Fruit fly (Drosophila melanogaster) whole organism, embryonic: Measurements from ENCODE around the gene CG10793.
A peak's percentile ranks its signal among the peaks of the same experiment; 100 is the strongest.

Source experiments
- Asciz ChIP-seq: fragments of 200-800 bp; sonication (Bioruptor generic); optimal IDR thresholded peaks from 2 replicates; lab custom pipeline; 2017; ENCODE audit warnings: missing biosample characterization, mild to moderate bottlenecking, missing genetic modification characterization, missing genetic modification reagents
- CG11504 ChIP-seq: fragments of 200-800 bp; sonication (Bioruptor generic); optimal IDR thresholded peaks from 3 replicates; lab custom pipeline; 2019; ENCODE audit warnings: missing biosample characterization, mild to moderate bottlenecking, missing genetic modification characterization, moderate library complexity
- CG12744 ChIP-seq: fragments of 200-800 bp; sonication (Bioruptor generic); optimal IDR thresholded peaks from 2 replicates; lab custom pipeline; 2016; ENCODE audit warnings: missing biosample characterization, missing genetic modification characterization
- CG13296 ChIP-seq: fragments of 200-800 bp; sonication (Bioruptor generic); optimal IDR thresholded peaks from 3 replicates; lab custom pipeline; 2018; ENCODE audit warnings: missing biosample characterization, mild to moderate bottlenecking, missing genetic modification characterization
- CG13624 ChIP-seq: fragments of 200-800 bp; sonication (Bioruptor generic); optimal IDR thresholded peaks from 2 replicates; lab custom pipeline; 2016; ENCODE audit warnings: missing biosample characterization, missing genetic modification characterization
- CG13775 ChIP-seq: fragments of 200-800 bp; sonication (Bioruptor generic); optimal IDR thresholded peaks from 3 replicates; lab custom pipeline; 2017; ENCODE audit warnings: missing biosample characterization, mild to moderate bottlenecking, missing genetic modification characterization
- CG15269 ChIP-seq: fragments of 200-800 bp; sonication (Bioruptor generic); optimal IDR thresholded peaks from 2 replicates; lab custom pipeline; 2018; ENCODE audit warnings: missing biosample characterization, mild to moderate bottlenecking, missing genetic modification characterization, moderate library complexity
- CG17802 ChIP-seq: fragments of 200-800 bp; sonication (Bioruptor generic); optimal IDR thresholded peaks from 2 replicates; lab custom pipeline; 2018; ENCODE audit warnings: missing biosample characterization, mild to moderate bottlenecking, missing genetic modification characterization, moderate library complexity
- CG1832 ChIP-seq: fragments of 200-800 bp; sonication (Bioruptor generic); optimal IDR thresholded peaks from 2 replicates; lab custom pipeline; 2017; ENCODE audit warnings: missing biosample characterization, mild to moderate bottlenecking, missing genetic modification characterization, inconsistent platforms
- CG18599 ChIP-seq: fragments of 200-800 bp; sonication (Bioruptor generic); optimal IDR thresholded peaks from 3 replicates; lab custom pipeline; 2017; ENCODE audit warnings: missing biosample characterization, missing genetic modification characterization, mild to moderate bottlenecking, moderate library complexity, missing genetic modification reagents
- CG2875 ChIP-seq: fragments of 200-800 bp; sonication (Bioruptor generic); optimal IDR thresholded peaks from 2 replicates; lab custom pipeline; 2017; ENCODE audit warnings: missing biosample characterization, mild to moderate bottlenecking, missing genetic modification characterization, missing genetic modification reagents
- CG34422 ChIP-seq: fragments of 200-800 bp; sonication (Bioruptor generic); IDR thresholded peaks from 3 replicates; pipeline ENCODE4 v1.3.6; 2022; ENCODE audit warnings: missing biosample characterization, missing genetic modification characterization
- CG5245 ChIP-seq: fragments of 200-800 bp; sonication (Bioruptor generic); optimal IDR thresholded peaks from 3 replicates; lab custom pipeline; 2016; ENCODE audit warnings: missing biosample characterization, missing genetic modification characterization
- CG6254 ChIP-seq: fragments of 200-800 bp; sonication (Bioruptor generic); optimal IDR thresholded peaks from 3 replicates; lab custom pipeline; 2017; ENCODE audit warnings: mild to moderate bottlenecking, missing biosample characterization, missing genetic modification reagents, missing genetic modification characterization
- CG6765 ChIP-seq: fragments of 200-800 bp; sonication (Bioruptor generic); optimal IDR thresholded peaks from 3 replicates; lab custom pipeline; 2017; ENCODE audit warnings: missing biosample characterization, mild to moderate bottlenecking, missing genetic modification characterization
- CG8089 ChIP-seq: fragments of 200-800 bp; sonication (Bioruptor generic); optimal IDR thresholded peaks from 3 replicates; lab custom pipeline; 2016; ENCODE audit warnings: missing biosample characterization, missing genetic modification characterization
- CG8290 ChIP-seq, 3 experiments: fragments of 200-800 bp; sonication (Bioruptor generic); optimal IDR thresholded peaks; 2 replicates each; lab custom pipeline; 2016 to 2019; ENCODE audit warnings: missing biosample characterization in 3 of 3, missing genetic modification characterization in 3 of 3, mild to moderate bottlenecking in 2 of 3, moderate library complexity in 1 of 3
- CG9797 ChIP-seq: fragments of 200-800 bp; sonication (Bioruptor generic); optimal IDR thresholded peaks from 3 replicates; lab custom pipeline; 2018; ENCODE audit warnings: missing biosample characterization, mild to moderate bottlenecking, missing genetic modification characterization
- CHES-1-like ChIP-seq: fragments of 200-800 bp; sonication (Bioruptor generic); optimal IDR thresholded peaks from 2 replicates; lab custom pipeline; 2016; ENCODE audit warnings: missing biosample characterization, missing genetic modification characterization
- Dip3 ChIP-seq: fragments of 200-800 bp; sonication (Bioruptor generic); optimal IDR thresholded peaks from 3 replicates; lab custom pipeline; 2016; ENCODE audit warnings: missing biosample characterization, missing genetic modification characterization
- Ets65A ChIP-seq: fragments of 200-800 bp; sonication (Bioruptor generic); peaks from one replicate; lab custom pipeline; 2016; ENCODE audit warnings: missing biosample characterization, missing genetic modification characterization
- HmgD ChIP-seq: fragments of 200-800 bp; sonication (Bioruptor generic); optimal IDR thresholded peaks from 3 replicates; lab custom pipeline; 2016; ENCODE audit warnings: missing biosample characterization, missing genetic modification characterization
- HmgZ ChIP-seq: fragments of 200-800 bp; sonication (Bioruptor generic); optimal IDR thresholded peaks from 2 replicates; lab custom pipeline; 2018; ENCODE audit warnings: missing biosample characterization, mild to moderate bottlenecking, missing genetic modification characterization
- Kr ChIP-seq: fragments of 200-800 bp; sonication (Bioruptor generic); optimal IDR thresholded peaks from 2 replicates; lab custom pipeline; 2017; ENCODE audit warnings: missing biosample characterization, mild to moderate bottlenecking, missing genetic modification characterization
- Max ChIP-seq: fragments of 200-800 bp; sonication (Bioruptor generic); optimal IDR thresholded peaks from 2 replicates; lab custom pipeline; 2016; ENCODE audit warnings: missing biosample characterization, mild to moderate bottlenecking, missing genetic modification characterization
- NC2α ChIP-seq: fragments of 200-800 bp; sonication (Bioruptor generic); optimal IDR thresholded peaks from 2 replicates; lab custom pipeline; 2016; ENCODE audit warnings: missing biosample characterization, missing genetic modification characterization
- Nf-YC ChIP-seq: fragments of 200-800 bp; optimal IDR thresholded peaks from 3 replicates; lab custom pipeline; 2019; ENCODE audit warnings: missing biosample characterization, mild to moderate bottlenecking, missing genetic modification characterization, moderate library complexity
- Six4 ChIP-seq: fragments of 200-800 bp; sonication (Bioruptor generic); optimal IDR thresholded peaks from 2 replicates; lab custom pipeline; 2016; ENCODE audit warnings: missing biosample characterization, missing genetic modification characterization
- Sox102F ChIP-seq: fragments of 200-800 bp; sonication (Bioruptor generic); optimal IDR thresholded peaks from 2 replicates; lab custom pipeline; 2018; ENCODE audit warnings: missing biosample characterization, mild to moderate bottlenecking, missing genetic modification characterization, moderate library complexity
- abd-A ChIP-seq: fragments of 200-800 bp; sonication (Bioruptor generic); optimal IDR thresholded peaks from 3 replicates; lab custom pipeline; 2019; ENCODE audit warnings: missing biosample characterization, mild to moderate bottlenecking, missing genetic modification characterization, moderate library complexity
- chn ChIP-seq: fragments of 200-800 bp; sonication (Bioruptor generic); optimal IDR thresholded peaks from 2 replicates; lab custom pipeline; 2016; ENCODE audit warnings: missing biosample characterization, missing genetic modification characterization
- dimm ChIP-seq: fragments of 200-800 bp; sonication (Bioruptor generic); IDR thresholded peaks from 2 replicates; pipeline ENCODE4 v1.3.6; 2022; ENCODE audit warnings: missing biosample characterization, missing genetic modification characterization
- dysf ChIP-seq: fragments of 200-800 bp; sonication (Bioruptor generic); IDR thresholded peaks from 3 replicates; pipeline ENCODE4 v1.3.6; 2022; ENCODE audit warnings: missing biosample characterization, missing genetic modification characterization
- exex ChIP-seq: fragments of 200-800 bp; sonication (Bioruptor generic); optimal IDR thresholded peaks from 4 replicates; lab custom pipeline; 2018; ENCODE audit warnings: missing biosample characterization, mild to moderate bottlenecking, missing genetic modification characterization, moderate library complexity
- fd64A ChIP-seq: fragments of 200-800 bp; sonication (Bioruptor generic); optimal IDR thresholded peaks from 3 replicates; lab custom pipeline; 2018; ENCODE audit warnings: missing biosample characterization, mild to moderate bottlenecking, missing genetic modification characterization
- fru ChIP-seq: fragments of >200 bp; optimal IDR thresholded peaks from 2 replicates; lab custom pipeline; 2017
- gcm ChIP-seq: fragments of 200-800 bp; sonication (Bioruptor generic); optimal IDR thresholded peaks from 2 replicates; lab custom pipeline; 2019; ENCODE audit warnings: missing biosample characterization, mild to moderate bottlenecking, missing genetic modification characterization, moderate library complexity
- ind ChIP-seq: fragments of 200-800 bp; sonication (Bioruptor generic); optimal IDR thresholded peaks from 3 replicates; lab custom pipeline; 2016; ENCODE audit warnings: missing biosample characterization, missing genetic modification characterization
- insv ChIP-seq, 2 experiments: fragments of 200-800 bp; sonication (Bioruptor generic); optimal IDR thresholded peaks; 3 replicates each; lab custom pipeline; 2016 to 2018; ENCODE audit warnings: missing biosample characterization in 2 of 2, missing genetic modification characterization in 2 of 2
- inv ChIP-seq: fragments of 200-800 bp; sonication (Bioruptor generic); IDR thresholded peaks from 2 replicates; pipeline ENCODE4 v1.3.6; 2022; ENCODE audit warnings: missing biosample characterization, missing genetic modification characterization; ENCODE audit not compliant: partially characterized antibody
- kah ChIP-seq: fragments of 200-800 bp; sonication (Bioruptor generic); optimal IDR thresholded peaks from 2 replicates; lab custom pipeline; 2018; ENCODE audit warnings: missing biosample characterization, mild to moderate bottlenecking, missing genetic modification characterization
- lilli ChIP-seq: fragments of 200-800 bp; sonication (Bioruptor generic); optimal IDR thresholded peaks from 3 replicates; lab custom pipeline; 2016; ENCODE audit warnings: missing biosample characterization, missing genetic modification characterization
- lmd ChIP-seq: fragments of 200-800 bp; sonication (Bioruptor generic); IDR thresholded peaks from 2 replicates; pipeline ENCODE4 v1.3.6; 2022; ENCODE audit warnings: missing biosample characterization, missing genetic modification characterization
- nau ChIP-seq: fragments of 200-800 bp; sonication (Bioruptor generic); optimal IDR thresholded peaks from 3 replicates; lab custom pipeline; 2017; ENCODE audit warnings: missing biosample characterization, mild to moderate bottlenecking, missing genetic modification characterization, missing genetic modification reagents
- otp ChIP-seq: fragments of 200-800 bp; sonication (Bioruptor generic); IDR thresholded peaks from 3 replicates; pipeline ENCODE4, ENCODE4 v1.3.6; 2022; ENCODE audit warnings: missing biosample characterization, missing genetic modification characterization
- pzg ChIP-seq: fragments of 200-800 bp; sonication (Bioruptor generic); optimal IDR thresholded peaks from 3 replicates; lab custom pipeline; 2018; ENCODE audit warnings: missing biosample characterization, mild to moderate bottlenecking, missing genetic modification characterization, moderate library complexity
- schlank ChIP-seq: fragments of 200-800 bp; sonication (Bioruptor generic); optimal IDR thresholded peaks from 2 replicates; lab custom pipeline; 2018; ENCODE audit warnings: missing biosample characterization, mild to moderate bottlenecking, missing genetic modification characterization
- slbo ChIP-seq: fragments of 200-800 bp; sonication (Bioruptor generic); IDR thresholded peaks from 2 replicates; pipeline ENCODE4 v1.3.6; 2022; ENCODE audit warnings: missing biosample characterization, missing genetic modification characterization
- toy ChIP-seq: fragments of 200-800 bp; sonication (Bioruptor generic); IDR thresholded peaks from 2 replicates; pipeline ENCODE4 v1.3.6; 2022; ENCODE audit warnings: missing biosample characterization, missing genetic modification characterization
- zf30C ChIP-seq: fragments of 200-800 bp; sonication (Bioruptor generic); optimal IDR thresholded peaks from 3 replicates; lab custom pipeline; 2018; ENCODE audit warnings: missing biosample characterization, mild to moderate bottlenecking, missing genetic modification characterization

CG10793 gene

DNA sequence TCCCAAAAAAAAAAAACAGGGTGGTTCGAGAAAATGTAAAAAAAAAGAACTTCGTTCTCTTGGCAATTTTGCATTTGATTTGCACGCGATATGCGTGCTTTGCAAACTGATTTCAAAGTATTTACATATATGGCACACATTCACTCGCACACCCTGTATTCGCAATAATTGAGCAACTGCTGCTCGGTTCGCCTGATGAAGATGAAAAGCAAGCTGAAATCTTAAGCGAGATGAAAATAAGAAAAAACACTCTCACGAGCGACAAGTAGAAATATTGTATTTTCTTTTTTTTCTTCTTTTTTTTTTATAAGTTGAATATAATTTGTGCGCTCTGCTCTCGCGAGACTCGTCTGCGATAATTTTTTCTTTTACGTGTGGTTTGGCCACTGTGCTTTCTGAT lies 12.8 kb upstream of the CG10793 start:
- TF ChIP-seq CG18599 (GFP tag; lab: Kevin White, UChicago) = peak; percentile 87
- no peak for TF ChIP-seq fru (lab: Kevin White, UChicago)
- peak; percentile 74 for TF ChIP-seq CG34422 (GFP tag; lab: Robert Waterston, UW)
- peak; percentile 36 for TF ChIP-seq exex
- peak; percentile 86; the same call in 2 of the 3 replicates for TF ChIP-seq otp
- no peak for TF ChIP-seq insv (GFP tag; optimal IDR thresholded peaks at IDR 0.05; lab: Kevin White, UChicago)
- peak; percentile 64 for TF ChIP-seq kah (GFP tag; lab: Kevin White, UChicago)
- peak; percentile 76 for TF ChIP-seq schlank (tag; lab: Kevin White, UChicago)
- TF ChIP-seq Asciz = peak; percentile 67
- peak; percentile 65; the same call in 1 of the 2 replicates for TF ChIP-seq toy (GFP tag; lab: Robert Waterston, UW)
- TF ChIP-seq CG9797 (GFP tag; lab: Kevin White, UChicago) = no peak
- peak; percentile 74 for TF ChIP-seq ind
- peak; percentile 54 for TF ChIP-seq CG13775 (GFP tag; lab: Kevin White, UChicago)
- peak; percentile 79 for TF ChIP-seq CG13624 (GFP tag; lab: Kevin White, UChicago)
- TF ChIP-seq CG8089 (GFP tag; lab: Kevin White, UChicago) = peak; percentile 24
- TF ChIP-seq chn (GFP tag; lab: Kevin White, UChicago) = peak; percentile 60
- TF ChIP-seq Ets65A (GFP tag; lab: Kevin White, UChicago) = peak; percentile 94
- TF ChIP-seq pzg (GFP tag; lab: Kevin White, UChicago) = no peak
- peak; percentile 0 for TF ChIP-seq abd-A (tag; lab: Kevin White, UChicago)
- peak; percentile 81; the same call in 1 of the 2 replicates for TF ChIP-seq lmd
- TF ChIP-seq inv (GFP tag; lab: Robert Waterston, UW) = no peak
- peak; percentile 45 for TF ChIP-seq CG6254 (GFP tag; lab: Kevin White, UChicago)
- peak; percentile 71 for TF ChIP-seq CG6765 (GFP tag; lab: Kevin White, UChicago)
- TF ChIP-seq CG2875 (GFP tag; lab: Kevin White, UChicago) = peak; percentile 45
- TF ChIP-seq dimm (GFP tag; lab: Robert Waterston, UW) = 0 out of 2 replicates have a peak, but pooled peaks have one; percentile 18
- no peak for TF ChIP-seq CG1832 (GFP tag; lab: Kevin White, UChicago)
- peak; percentile 23 for TF ChIP-seq Max (GFP tag; lab: Kevin White, UChicago)
- peak; percentile 82 for TF ChIP-seq slbo (GFP tag; lab: Robert Waterston, UW)
- peak; percentile 59 for TF ChIP-seq Dip3 (GFP tag; lab: Kevin White, UChicago)
- no peak for TF ChIP-seq CG8290 (GFP tag; optimal IDR thresholded peaks at IDR 0.05; lab: Kevin White, UChicago)
- peak in 1 of 2 experiments; percentile 69 for TF ChIP-seq CG8290 (tag; optimal IDR thresholded peaks at IDR 0.05; lab: Kevin White, UChicago)
- no peak for TF ChIP-seq CG17802 (tag; lab: Kevin White, UChicago)
- TF ChIP-seq Sox102F (GFP tag; lab: Kevin White, UChicago) = peak; percentile 79
- peak; percentile 71 for TF ChIP-seq CHES-1-like (GFP tag; lab: Kevin White, UChicago)
- TF ChIP-seq CG15269 (tag; lab: Kevin White, UChicago) = peak; percentile 84
- peak; percentile 7 for TF ChIP-seq fd64A (GFP tag; lab: Kevin White, UChicago)
- TF ChIP-seq CG5245 (GFP tag; lab: Kevin White, UChicago) = peak; percentile 43
- TF ChIP-seq Six4 = peak; percentile 46
- peak; percentile 41 for TF ChIP-seq CG12744 (GFP tag; lab: Kevin White, UChicago)
- TF ChIP-seq HmgZ (tag; lab: Kevin White, UChicago) = peak; percentile 65
- TF ChIP-seq zf30C (GFP tag; lab: Kevin White, UChicago) = no peak
- peak; percentile 78 for TF ChIP-seq lilli (GFP tag; lab: Kevin White, UChicago)
- TF ChIP-seq dysf = peak; percentile 87
- TF ChIP-seq nau = peak; percentile 58
- TF ChIP-seq Nf-YC (tag; lab: Kevin White, UChicago) = peak; percentile 56
- peak; percentile 83 for TF ChIP-seq CG13296
- TF ChIP-seq NC2α = peak; percentile 12
- peak; percentile 64 for TF ChIP-seq gcm (GFP tag; lab: Kevin White, UChicago)
- TF ChIP-seq Kr (GFP tag; lab: Kevin White, UChicago) = no peak
- peak; percentile 77 for TF ChIP-seq CG11504 (tag; lab: Kevin White, UChicago)
- TF ChIP-seq HmgD = no peak
